Fruit fly (Drosophila melanogaster): ENCODE results near the gene Taf3.

Taf3 gene

dm6 chr4:488828-489560 lies 22.4 kb upstream of the Taf3 start, which contains the start of gene Asator (continued):
- TF ChIP-seq hkb (optimal IDR thresholded peaks at IDR 0.05) (no peak), hkb (GFP tag; IDR thresholded peaks at IDR 0.05) (peak; percentile 65), CG6791 (GFP tag; IDR thresholded peaks at IDR 0.05; ENCODE audit: partially characterized antibody) (peak; percentile 60; the same call in 2 of the 3 replicates), CG12659 (GFP tag; optimal IDR thresholded peaks at IDR 0.05) (peak; percentile 40), Ets97D (GFP tag; optimal IDR thresholded peaks at IDR 0.05) (peak; percentile 24), sens-2 (GFP tag; IDR thresholded peaks at IDR 0.05) (no peak), sima (GFP tag; optimal IDR thresholded peaks at IDR 0.05) (no peak), tup (GFP tag; optimal IDR thresholded peaks at IDR 0.05) (no peak), CG12155 (GFP tag; optimal IDR thresholded peaks at IDR 0.05) (peak; percentile 64), CG13296 (GFP tag; optimal IDR thresholded peaks at IDR 0.05) (peak; percentile 54), Lpt (GFP tag; optimal IDR thresholded peaks at IDR 0.05) (no peak), CG9817 (tag; optimal IDR thresholded peaks at IDR 0.05) (peak; percentile 11), al (GFP tag; IDR thresholded peaks at IDR 0.05) (no peak; the same call in 1 of the 2 replicates), CG6254 (GFP tag; optimal IDR thresholded peaks at IDR 0.05) (peak; percentile 42), bowl (GFP tag; IDR thresholded peaks at IDR 0.05) (0 out of 2 replicates have a peak, but pooled peaks have one; percentile 32), chm (GFP tag; IDR thresholded peaks at IDR 0.05) (peak; percentile 60), Adf1 (GFP tag; IDR thresholded peaks at IDR 0.05) (no peak; the same call in 1 of the 2 replicates), CG6765 (GFP tag; optimal IDR thresholded peaks at IDR 0.05) (peak; percentile 23), bcd (GFP tag; optimal IDR thresholded peaks at IDR 0.05) (peak; percentile 51), Optix (GFP tag; IDR thresholded peaks at IDR 0.05) (no peak), Chrac-16 (GFP tag; optimal IDR thresholded peaks at IDR 0.05) (peak; percentile 47), HLH3B (GFP tag; IDR thresholded peaks at IDR 0.05) (peak; percentile 61; the same call in 1 of the 2 replicates), Atf6 (GFP tag; IDR thresholded peaks at IDR 0.05) (peak; percentile 51), dati (GFP tag; IDR thresholded peaks at IDR 0.05) (no peak), CG5245 (GFP tag; optimal IDR thresholded peaks at IDR 0.05) (peak; percentile 63), disco-r (GFP tag; optimal IDR thresholded peaks at IDR 0.05) (peak; percentile 25), her (GFP tag; optimal IDR thresholded peaks at IDR 0.05) (peak; percentile 82), Nf-YC (tag; optimal IDR thresholded peaks at IDR 0.05) (peak; percentile 46), Mad (GFP tag; optimal IDR thresholded peaks at IDR 0.05) (peak; percentile 8), dimm (GFP tag; IDR thresholded peaks at IDR 0.05) (no peak), CG1233 (GFP tag; optimal IDR thresholded peaks at IDR 0.05) (peak; percentile 25), Blimp-1 (GFP tag; optimal IDR thresholded peaks at IDR 0.05) (peak; percentile 37), crc (GFP tag; optimal IDR thresholded peaks at IDR 0.05) (peak; percentile 34), CG32767 (GFP tag; IDR thresholded peaks at IDR 0.05) (peak; percentile 85), Awh (GFP tag; IDR thresholded peaks at IDR 0.05) (no peak), CG13624 (GFP tag; optimal IDR thresholded peaks at IDR 0.05) (peak; percentile 43), Nf-YA (GFP tag; IDR thresholded peaks at IDR 0.05) (no peak), CG7987 (GFP tag; optimal IDR thresholded peaks at IDR 0.05) (peak; percentile 33), tgo (GFP tag; IDR thresholded peaks at IDR 0.05) (peak; percentile 42; the same call in 2 of the 3 replicates), CG12299 (tag; optimal IDR thresholded peaks at IDR 0.05) (peak; percentile 21), CG17829 (tag; optimal IDR thresholded peaks at IDR 0.05) (peak; percentile 71), CG1024 (GFP tag; IDR thresholded peaks at IDR 0.05) (no peak), ATbp (GFP tag; optimal IDR thresholded peaks at IDR 0.05) (peak; percentile 65), tna (GFP tag; IDR thresholded peaks at IDR 0.05; ENCODE audit: partially characterized antibody) (no peak), CG1602 (GFP tag; optimal IDR thresholded peaks at IDR 0.05) (peak; percentile 48), CG18011 (GFP tag; optimal IDR thresholded peaks at IDR 0.05) (no peak), Mes4 (GFP tag; optimal IDR thresholded peaks at IDR 0.05) (peak; percentile 53), Fer2 (tag; optimal IDR thresholded peaks at IDR 0.05) (peak; percentile 11), Hmx (GFP tag; optimal IDR thresholded peaks at IDR 0.05) (no peak), mam (GFP tag; optimal IDR thresholded peaks at IDR 0.05) (peak; percentile 72)
